Fruit fly (Drosophila melanogaster) whole organism, prepupa: ENCODE data around the gene Crtc.

ENCODE experiments used
- Blimp-1 ChIP-seq: fragments of 200-800 bp; sonication (Bioruptor generic); optimal IDR thresholded peaks from 3 replicates; lab custom pipeline; 2017; ENCODE audit warnings: missing biosample characterization, missing genetic modification characterization, mild to moderate bottlenecking, moderate library complexity, missing genetic modification reagents
- CG10631 ChIP-seq: fragments of 200-800 bp; sonication (Bioruptor generic); optimal IDR thresholded peaks from 2 replicates; lab custom pipeline; 2016; ENCODE audit warnings: missing biosample characterization, missing genetic modification characterization
- CG10669 ChIP-seq: fragments of 200-800 bp; sonication (Bioruptor generic); optimal IDR thresholded peaks from 3 replicates; lab custom pipeline; 2018; ENCODE audit warnings: missing biosample characterization, mild to moderate bottlenecking, missing genetic modification characterization, moderate library complexity
- CG11762 ChIP-seq: fragments of 200-800 bp; sonication (Bioruptor generic); optimal IDR thresholded peaks from 3 replicates; lab custom pipeline; 2016; ENCODE audit warnings: missing biosample characterization, missing genetic modification characterization; ENCODE audit not compliant: insufficient read depth
- CG15336 ChIP-seq: fragments of 200-800 bp; sonication (Bioruptor generic); IDR thresholded peaks from 2 replicates; pipeline ENCODE4 v1.3.6; 2022; ENCODE audit warnings: missing biosample characterization, missing genetic modification characterization
- CG1621 ChIP-seq: fragments of 200-800 bp; sonication (Bioruptor generic); optimal IDR thresholded peaks from 3 replicates; lab custom pipeline; 2018; ENCODE audit warnings: missing biosample characterization, mild to moderate bottlenecking, missing genetic modification characterization
- CG16779 ChIP-seq: fragments of 200-800 bp; sonication (Bioruptor generic); optimal IDR thresholded peaks from 3 replicates; lab custom pipeline; 2017; ENCODE audit warnings: missing biosample characterization, mild to moderate bottlenecking, missing genetic modification characterization
- CG3032 ChIP-seq: fragments of 200-800 bp; optimal IDR thresholded peaks from 2 replicates; lab custom pipeline; 2019; ENCODE audit warnings: missing biosample characterization, mild to moderate bottlenecking, missing genetic modification characterization, moderate library complexity
- CG31627 ChIP-seq: fragments of 200-800 bp; sonication (Bioruptor generic); optimal IDR thresholded peaks from 3 replicates; lab custom pipeline; 2016; ENCODE audit warnings: missing biosample characterization, missing genetic modification characterization
- CG32006 ChIP-seq: fragments of 200-800 bp; sonication (Bioruptor generic); optimal IDR thresholded peaks from 3 replicates; lab custom pipeline; 2017; ENCODE audit warnings: missing biosample characterization, mild to moderate bottlenecking, missing genetic modification characterization
- CG3919 ChIP-seq: fragments of 200-800 bp; sonication (Bioruptor generic); optimal IDR thresholded peaks from 3 replicates; lab custom pipeline; 2016; ENCODE audit warnings: missing biosample characterization, missing genetic modification characterization
- CG6163 ChIP-seq: fragments of 200-800 bp; sonication (Bioruptor generic); IDR thresholded peaks from 3 replicates; pipeline ENCODE4 v1.3.6; 2022; ENCODE audit warnings: missing biosample characterization, missing genetic modification characterization
- CG6792 ChIP-seq: fragments of 200-800 bp; sonication (Bioruptor generic); optimal IDR thresholded peaks from 3 replicates; lab custom pipeline; 2016; ENCODE audit warnings: missing biosample characterization, missing genetic modification characterization
- CG6808 ChIP-seq: fragments of 200-800 bp; sonication (Bioruptor generic); optimal IDR thresholded peaks from 3 replicates; lab custom pipeline; 2017; ENCODE audit warnings: missing biosample characterization, missing genetic modification characterization, mild to moderate bottlenecking, moderate library complexity, missing genetic modification reagents
- CG6854 ChIP-seq: fragments of 200-800 bp; sonication (Bioruptor generic); optimal IDR thresholded peaks from 2 replicates; lab custom pipeline; 2017; ENCODE audit warnings: missing biosample characterization, mild to moderate bottlenecking, missing genetic modification characterization
- CG7368 ChIP-seq: fragments of 200-800 bp; sonication (Bioruptor generic); optimal IDR thresholded peaks from 3 replicates; lab custom pipeline; 2016; ENCODE audit warnings: missing biosample characterization, missing genetic modification characterization
- CG8119 ChIP-seq: fragments of 200-800 bp; sonication (Bioruptor generic); IDR thresholded peaks from 3 replicates; pipeline ENCODE4 v1.3.6; 2022; ENCODE audit warnings: missing biosample characterization, missing genetic modification characterization
- CG8632 ChIP-seq: fragments of 200-800 bp; sonication (Bioruptor generic); optimal IDR thresholded peaks from 3 replicates; lab custom pipeline; 2016; ENCODE audit warnings: missing biosample characterization, missing genetic modification characterization
- CG9139 ChIP-seq: fragments of 200-800 bp; sonication (Bioruptor generic); optimal IDR thresholded peaks from 3 replicates; lab custom pipeline; 2017; ENCODE audit warnings: missing biosample characterization, mild to moderate bottlenecking, missing genetic modification characterization
- Eip75B ChIP-seq: fragments of 200-800 bp; sonication (Bioruptor generic); optimal IDR thresholded peaks from 3 replicates; lab custom pipeline; 2016; ENCODE audit warnings: missing biosample characterization, missing genetic modification characterization
- Eip78C ChIP-seq: fragments of 200-800 bp; sonication (Bioruptor generic); peaks from one replicate; lab custom pipeline; 2016; ENCODE audit warnings: missing biosample characterization, missing genetic modification characterization
- Eip93F ChIP-seq: fragments of 200-800 bp; sonication (Bioruptor generic); optimal IDR thresholded peaks from 2 replicates; lab custom pipeline; 2016; ENCODE audit warnings: missing biosample characterization, mild to moderate bottlenecking, missing genetic modification characterization
- Ets21C ChIP-seq: fragments of 200-800 bp; sonication (Bioruptor generic); optimal IDR thresholded peaks from 3 replicates; lab custom pipeline; 2016; ENCODE audit warnings: missing biosample characterization, missing genetic modification characterization
- Hr39 ChIP-seq: fragments of 200-800 bp; sonication (Bioruptor generic); optimal IDR thresholded peaks from 2 replicates; lab custom pipeline; 2016; ENCODE audit warnings: missing biosample characterization, missing genetic modification characterization
- Hr4 ChIP-seq: fragments of 200-800 bp; sonication (Bioruptor generic); optimal IDR thresholded peaks from 3 replicates; lab custom pipeline; 2016; ENCODE audit warnings: missing biosample characterization, missing genetic modification characterization
- Lpt ChIP-seq: fragments of 200-800 bp; sonication (Bioruptor generic); optimal IDR thresholded peaks from 3 replicates; lab custom pipeline; 2016; ENCODE audit warnings: missing biosample characterization, missing genetic modification characterization
- Met ChIP-seq: fragments of 200-800 bp; sonication (Bioruptor generic); optimal IDR thresholded peaks from 3 replicates; lab custom pipeline; 2016; ENCODE audit warnings: missing biosample characterization, missing genetic modification characterization
- OdsH ChIP-seq: fragments of 200-800 bp; sonication (Bioruptor generic); optimal IDR thresholded peaks from 3 replicates; lab custom pipeline; 2016; ENCODE audit warnings: missing biosample characterization, missing genetic modification characterization
- Smox ChIP-seq: fragments of 200-800 bp; sonication (Bioruptor generic); optimal IDR thresholded peaks from 3 replicates; lab custom pipeline; 2016; ENCODE audit warnings: missing biosample characterization, missing genetic modification characterization
- Sox102F ChIP-seq: fragments of 200-800 bp; sonication (Bioruptor generic); optimal IDR thresholded peaks from 2 replicates; lab custom pipeline; 2016; ENCODE audit warnings: missing biosample characterization, mild to moderate bottlenecking, missing genetic modification characterization
- Sox15 ChIP-seq: fragments of 200-800 bp; sonication (Bioruptor generic); optimal IDR thresholded peaks from 3 replicates; lab custom pipeline; 2016; ENCODE audit warnings: missing biosample characterization, missing genetic modification characterization
- achi ChIP-seq: fragments of 200-800 bp; sonication (Bioruptor generic); optimal IDR thresholded peaks from 3 replicates; lab custom pipeline; 2016; ENCODE audit warnings: missing biosample characterization, missing genetic modification characterization
- fd59A ChIP-seq: fragments of 200-800 bp; sonication (Bioruptor generic); optimal IDR thresholded peaks from 2 replicates; lab custom pipeline; 2017; ENCODE audit warnings: missing biosample characterization, mild to moderate bottlenecking, missing genetic modification characterization, missing genetic modification reagents
- fd85E ChIP-seq: fragments of 200-800 bp; sonication (Bioruptor generic); optimal IDR thresholded peaks from 3 replicates; lab custom pipeline; 2016; ENCODE audit warnings: missing biosample characterization, missing genetic modification characterization
- fkh ChIP-seq: fragments of 200-800 bp; sonication (Bioruptor generic); optimal IDR thresholded peaks from 3 replicates; lab custom pipeline; 2017; ENCODE audit warnings: missing biosample characterization, mild to moderate bottlenecking, missing genetic modification characterization, moderate library complexity
- lz ChIP-seq: fragments of 200-800 bp; sonication (Bioruptor generic); optimal IDR thresholded peaks from 3 replicates; lab custom pipeline; 2016; ENCODE audit warnings: missing biosample characterization, missing genetic modification characterization
- net ChIP-seq: fragments of 200-800 bp; sonication (Bioruptor generic); optimal IDR thresholded peaks from 3 replicates; lab custom pipeline; 2016; ENCODE audit warnings: missing biosample characterization, missing genetic modification characterization
- pdm3 ChIP-seq: fragments of 200-800 bp; sonication (Bioruptor generic); optimal IDR thresholded peaks from 3 replicates; lab custom pipeline; 2016; ENCODE audit warnings: missing biosample characterization, missing genetic modification characterization
- salr ChIP-seq, 2 experiments: fragments of 200-800 bp; sonication (Bioruptor generic); optimal IDR thresholded peaks; 3 replicates each; lab custom pipeline; 2016 to 2018; ENCODE audit warnings: missing biosample characterization in 2 of 2, missing genetic modification characterization in 2 of 2, mild to moderate bottlenecking in 1 of 2
- spab ChIP-seq: fragments of 200-800 bp; sonication (Bioruptor generic); optimal IDR thresholded peaks from 2 replicates; lab custom pipeline; 2017; ENCODE audit warnings: missing biosample characterization, mild to moderate bottlenecking, missing genetic modification characterization, missing genetic modification reagents
- ss ChIP-seq, 2 experiments: fragments of 200-800 bp; sonication (Bioruptor generic); optimal IDR thresholded peaks; 2 replicates in 1 of 2; 3 replicates in 1 of 2; lab custom pipeline; 2017 to 2018; ENCODE audit warnings: mild to moderate bottlenecking in 2 of 2, missing biosample characterization in 2 of 2, missing genetic modification characterization in 2 of 2, moderate library complexity in 1 of 2
- svp ChIP-seq: fragments of 200-800 bp; sonication (Bioruptor generic); peaks from one replicate; lab custom pipeline; 2016; ENCODE audit warnings: missing biosample characterization, missing genetic modification characterization
- topi ChIP-seq: fragments of 200-800 bp; sonication (Bioruptor generic); optimal IDR thresholded peaks from 3 replicates; lab custom pipeline; 2016; ENCODE audit warnings: missing biosample characterization, missing genetic modification characterization
- vri ChIP-seq: fragments of 200-800 bp; sonication (Bioruptor generic); optimal IDR thresholded peaks from 3 replicates; lab custom pipeline; 2016; ENCODE audit warnings: missing biosample characterization, mild to moderate bottlenecking, missing genetic modification characterization

The Crtc gene

DNA sequence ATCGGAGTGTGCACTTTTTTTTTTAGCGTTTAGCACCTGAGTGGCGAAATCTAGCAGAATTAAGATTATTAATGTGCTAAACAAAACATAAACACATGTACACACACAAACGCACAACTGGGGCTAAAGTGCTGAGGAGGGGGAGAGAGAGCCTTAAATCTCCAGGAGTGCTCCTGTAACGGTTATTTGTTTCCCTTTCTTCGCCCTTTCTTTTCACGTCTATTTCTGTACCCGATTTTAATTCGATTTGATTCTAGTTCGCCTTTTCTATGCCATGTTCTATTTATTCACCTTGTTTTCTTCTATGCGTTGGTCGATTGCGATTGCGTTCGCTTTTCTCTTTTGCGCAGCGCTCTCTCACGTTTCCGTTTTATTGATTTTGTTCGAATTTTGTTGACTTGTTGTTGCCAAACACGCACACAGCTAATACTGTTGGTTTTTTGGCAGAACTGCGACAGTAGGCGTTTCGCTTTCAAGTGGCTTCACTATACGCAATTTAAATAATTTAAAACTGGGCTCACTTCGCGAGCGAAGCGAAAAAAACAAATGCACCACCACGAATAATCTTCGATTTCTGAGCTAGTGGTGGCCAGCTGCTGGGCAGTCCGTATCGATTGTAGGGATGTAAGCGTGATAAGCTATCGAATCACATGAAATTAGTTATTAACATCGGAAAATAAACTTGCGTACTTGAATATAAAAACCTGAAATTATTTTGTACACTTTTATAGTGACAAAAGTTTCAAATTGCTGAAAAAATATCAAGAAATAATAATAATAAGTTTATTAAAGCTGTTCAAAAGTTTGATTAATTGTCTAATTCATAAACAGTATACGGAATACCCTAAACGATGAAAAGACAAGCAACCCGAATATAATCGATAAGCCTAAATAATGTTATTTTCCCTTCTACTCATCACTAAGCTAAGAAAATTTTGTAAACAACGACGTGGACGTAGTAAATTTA is 15.1 kb downstream of the Crtc start, which contains the start of the genes Krn, Ndfip and CG7484 (continued):
- TF ChIP-seq topi (peak; percentile 83), spab (GFP tag; lab: Kevin White, UChicago) (peak; percentile 23), CG31627 (GFP tag; lab: Kevin White, UChicago) (peak; percentile 89), CG8632 (GFP tag; lab: Kevin White, UChicago) (peak; percentile 75), CG9139 (GFP tag; lab: Kevin White, UChicago) (no peak), CG16779 (tag; lab: Kevin White, UChicago) (peak; percentile 32), salr (GFP tag; optimal IDR thresholded peaks at IDR 0.05; lab: Kevin White, UChicago) (peak; percentile 67 to 69), CG3032 (tag; lab: Kevin White, UChicago) (peak; percentile 91), CG11762 (GFP tag; lab: Kevin White, UChicago) (peak; percentile 65), svp (GFP tag; lab: Kevin White, UChicago) (peak; percentile 93), Sox15 (GFP tag; lab: Kevin White, UChicago) (peak; percentile 79), CG10669 (GFP tag; lab: Kevin White, UChicago) (peak; percentile 77), Sox102F (peak; percentile 74), vri (GFP tag; lab: Kevin White, UChicago) (peak; percentile 56), Hr39 (peak; percentile 86)

dm6 chr3L:17652878-17653700 is 15.9 kb downstream of the Crtc start:
- TF ChIP-seq CG32006 (GFP tag; lab: Kevin White, UChicago) (peak; percentile 32), CG1621 (peak; percentile 35), Eip78C (GFP tag; lab: Kevin White, UChicago) (peak; percentile 77), Sox15 (GFP tag; lab: Kevin White, UChicago) (no peak), Smox (GFP tag; lab: Kevin White, UChicago) (peak; percentile 6), lz (GFP tag; lab: Kevin White, UChicago) (peak; percentile 0), fd59A (GFP tag; lab: Kevin White, UChicago) (peak; percentile 2), Ets21C (GFP tag; lab: Kevin White, UChicago) (no peak), svp (GFP tag; lab: Kevin White, UChicago) (peak; percentile 64), CG3919 (GFP tag; lab: Kevin White, UChicago) (peak; percentile 49), fd85E (GFP tag; lab: Kevin White, UChicago) (peak; percentile 18), Sox102F (no peak), net (GFP tag; lab: Kevin White, UChicago) (peak; percentile 13), Met (GFP tag; lab: Kevin White, UChicago) (peak; percentile 14), achi (GFP tag; lab: Kevin White, UChicago) (peak; percentile 0), OdsH (GFP tag; lab: Kevin White, UChicago) (peak; percentile 14), Hr4 (GFP tag; lab: Kevin White, UChicago) (peak; percentile 21), fkh (GFP tag; lab: Kevin White, UChicago) (peak; percentile 90), ss (GFP tag; optimal IDR thresholded peaks at IDR 0.05; lab: Kevin White, UChicago) (peak; percentile 17 to 26), Eip75B (GFP tag; lab: Kevin White, UChicago) (peak; percentile 46), CG7368 (GFP tag; lab: Kevin White, UChicago) (peak; percentile 41), CG6808 (peak; percentile 13), CG8119 (no peak), vri (GFP tag; lab: Kevin White, UChicago) (peak; percentile 56), CG10631 (GFP tag; lab: Kevin White, UChicago) (peak; percentile 7), Eip93F (GFP tag; lab: Kevin White, UChicago) (no peak), pdm3 (no peak), CG10669 (GFP tag; lab: Kevin White, UChicago) (peak; percentile 59), topi (peak; percentile 35), Blimp-1 (GFP tag; lab: Kevin White, UChicago) (peak; percentile 33), CG31627 (GFP tag; lab: Kevin White, UChicago) (no peak), CG6163 (GFP tag; lab: Robert Waterston, UW) (peak; percentile 31; the same call in 1 of the 3 replicates), CG11762 (GFP tag; lab: Kevin White, UChicago) (peak; percentile 42), CG15336 (0 out of 2 replicates have a peak, but pooled peaks have one; percentile 15), CG8632 (GFP tag; lab: Kevin White, UChicago) (no peak), CG6854 (peak; percentile 53), Lpt (GFP tag; lab: Kevin White, UChicago) (no peak), CG6792 (GFP tag; lab: Kevin White, UChicago) (peak; percentile 44)
